Fruit fly (Drosophila melanogaster) whole organism, embryonic: ENCODE measurements around the gene Set2.
A peak's percentile ranks its signal among the peaks of the same experiment; 100 is the strongest.

Source experiments
- Aef1 ChIP-seq: fragments of 200-800 bp; sonication (Bioruptor generic); IDR thresholded peaks from 3 replicates; pipeline ENCODE4 v1.3.6; 2022; ENCODE audit warnings: missing biosample characterization, missing genetic modification characterization
- Atf3 ChIP-seq: fragments of 200-800 bp; sonication (Bioruptor generic); optimal IDR thresholded peaks from 3 replicates; lab custom pipeline; 2016; ENCODE audit warnings: missing biosample characterization, missing genetic modification characterization
- CG10267 ChIP-seq: fragments of 200-800 bp; sonication (Bioruptor generic); optimal IDR thresholded peaks from 2 replicates; lab custom pipeline; 2018; ENCODE audit warnings: missing biosample characterization, mild to moderate bottlenecking, missing genetic modification characterization, moderate library complexity
- CG10979 ChIP-seq: fragments of 200-800 bp; sonication (Bioruptor generic); optimal IDR thresholded peaks from 2 replicates; lab custom pipeline; 2018; ENCODE audit warnings: missing biosample characterization, mild to moderate bottlenecking, missing genetic modification characterization, moderate library complexity
- CG11504 ChIP-seq: fragments of 200-800 bp; sonication (Bioruptor generic); optimal IDR thresholded peaks from 3 replicates; lab custom pipeline; 2019; ENCODE audit warnings: missing biosample characterization, mild to moderate bottlenecking, missing genetic modification characterization, moderate library complexity
- CG12219 ChIP-seq: fragments of 200-800 bp; sonication (Bioruptor generic); optimal IDR thresholded peaks from 3 replicates; lab custom pipeline; 2018; ENCODE audit warnings: missing biosample characterization, mild to moderate bottlenecking, missing genetic modification characterization
- CG12391 ChIP-seq: fragments of 200-800 bp; sonication (Bioruptor generic); optimal IDR thresholded peaks from 3 replicates; lab custom pipeline; 2018; ENCODE audit warnings: missing biosample characterization, mild to moderate bottlenecking, missing genetic modification characterization, moderate library complexity
- CG14050 ChIP-seq: fragments of 200-800 bp; sonication (Bioruptor generic); IDR thresholded peaks from 3 replicates; pipeline ENCODE4 v1.3.6; 2022; ENCODE audit warnings: missing biosample characterization, missing genetic modification characterization
- CG15696 ChIP-seq: fragments of 200-800 bp; sonication (Bioruptor generic); optimal IDR thresholded peaks from 2 replicates; lab custom pipeline; 2019; ENCODE audit warnings: missing biosample characterization, mild to moderate bottlenecking, missing genetic modification characterization, moderate library complexity
- CG1602 ChIP-seq: fragments of 200-800 bp; sonication (Bioruptor generic); optimal IDR thresholded peaks from 3 replicates; lab custom pipeline; 2016; ENCODE audit warnings: missing biosample characterization, missing genetic modification characterization
- CG16813 ChIP-seq: fragments of 200-800 bp; sonication (Bioruptor generic); IDR thresholded peaks from 3 replicates; pipeline ENCODE4 v1.3.6; 2022; ENCODE audit warnings: missing biosample characterization, missing genetic modification characterization; ENCODE audit not compliant: partially characterized antibody
- CG2116 ChIP-seq: fragments of 200-800 bp; sonication (Bioruptor generic); optimal IDR thresholded peaks from 3 replicates; lab custom pipeline; 2018; ENCODE audit warnings: missing biosample characterization, mild to moderate bottlenecking, missing genetic modification characterization
- CG30431 ChIP-seq: fragments of 200-800 bp; sonication (Bioruptor generic); optimal IDR thresholded peaks from 2 replicates; lab custom pipeline; 2017; ENCODE audit warnings: missing biosample characterization, missing genetic modification characterization
- CG31441 ChIP-seq: fragments of 200-800 bp; sonication (Bioruptor generic); IDR thresholded peaks from 2 replicates; pipeline ENCODE4 v1.3.6; 2022; ENCODE audit warnings: missing biosample characterization, missing genetic modification characterization
- CG43689 ChIP-seq: fragments of 200-800 bp; sonication (Bioruptor generic); IDR thresholded peaks from 2 replicates; pipeline ENCODE4 v1.3.6; 2022; ENCODE audit warnings: missing biosample characterization, missing genetic modification characterization
- CG4820 ChIP-seq: fragments of 200-800 bp; sonication (Bioruptor generic); optimal IDR thresholded peaks from 3 replicates; lab custom pipeline; 2016; ENCODE audit warnings: missing biosample characterization, missing genetic modification characterization
- CG6272 ChIP-seq: fragments of 200-800 bp; sonication (Bioruptor generic); IDR thresholded peaks from 2 replicates; pipeline ENCODE4 v1.3.6; 2022; ENCODE audit warnings: missing biosample characterization, missing genetic modification characterization
- CG7839 ChIP-seq: fragments of 200-800 bp; sonication (Bioruptor generic); optimal IDR thresholded peaks from 3 replicates; lab custom pipeline; 2018; ENCODE audit warnings: missing biosample characterization, mild to moderate bottlenecking, missing genetic modification characterization, moderate library complexity
- CG8089 ChIP-seq: fragments of 200-800 bp; sonication (Bioruptor generic); optimal IDR thresholded peaks from 3 replicates; lab custom pipeline; 2016; ENCODE audit warnings: missing biosample characterization, missing genetic modification characterization
- CG9876 ChIP-seq: fragments of 200-800 bp; sonication (Bioruptor generic); optimal IDR thresholded peaks from 2 replicates; lab custom pipeline; 2016; ENCODE audit warnings: missing biosample characterization, missing genetic modification characterization
- CHES-1-like ChIP-seq: fragments of 200-800 bp; sonication (Bioruptor generic); optimal IDR thresholded peaks from 2 replicates; lab custom pipeline; 2016; ENCODE audit warnings: missing biosample characterization, missing genetic modification characterization
- D19A ChIP-seq: fragments of 200-800 bp; optimal IDR thresholded peaks from 3 replicates; lab custom pipeline; 2019; ENCODE audit warnings: missing biosample characterization, mild to moderate bottlenecking, missing genetic modification characterization, moderate library complexity
- Dek ChIP-seq: fragments of 200-800 bp; sonication (Bioruptor generic); optimal IDR thresholded peaks from 3 replicates; lab custom pipeline; 2019; ENCODE audit warnings: missing biosample characterization, mild to moderate bottlenecking, missing genetic modification characterization, moderate library complexity
- Dip3 ChIP-seq: fragments of 200-800 bp; sonication (Bioruptor generic); optimal IDR thresholded peaks from 3 replicates; lab custom pipeline; 2016; ENCODE audit warnings: missing biosample characterization, missing genetic modification characterization
- Doc2 ChIP-seq: fragments of 200-800 bp; sonication (Bioruptor generic); IDR thresholded peaks from 2 replicates; pipeline ENCODE4 v1.3.6; 2022; ENCODE audit warnings: missing biosample characterization, missing genetic modification characterization
- Fer1 ChIP-seq: fragments of 200-800 bp; sonication (Bioruptor generic); optimal IDR thresholded peaks from 2 replicates; lab custom pipeline; 2017; ENCODE audit warnings: missing biosample characterization, mild to moderate bottlenecking, missing genetic modification characterization
- Hmx ChIP-seq: fragments of 200-800 bp; sonication (Bioruptor generic); optimal IDR thresholded peaks from 2 replicates; lab custom pipeline; 2016; ENCODE audit warnings: missing biosample characterization, missing genetic modification characterization
- Jarid2 ChIP-seq: fragments of 200-800 bp; sonication (Bioruptor generic); optimal IDR thresholded peaks from 3 replicates; lab custom pipeline; 2017; ENCODE audit warnings: mild to moderate bottlenecking, missing biosample characterization, missing genetic modification reagents, missing genetic modification characterization
- NC2α ChIP-seq: fragments of 200-800 bp; sonication (Bioruptor generic); optimal IDR thresholded peaks from 2 replicates; lab custom pipeline; 2016; ENCODE audit warnings: missing biosample characterization, missing genetic modification characterization
- NFAT ChIP-seq: fragments of 200-800 bp; sonication (Bioruptor generic); IDR thresholded peaks from 2 replicates; pipeline ENCODE4 v1.3.6; 2022; ENCODE audit warnings: missing biosample characterization, missing genetic modification characterization
- Oaz ChIP-seq: fragments of 200-800 bp; sonication (Bioruptor generic); IDR thresholded peaks from 2 replicates; pipeline ENCODE4 v1.3.6; 2022; ENCODE audit warnings: missing biosample characterization, missing genetic modification characterization
- Ssrp ChIP-seq: fragments of 200-800 bp; sonication (Bioruptor generic); optimal IDR thresholded peaks from 2 replicates; lab custom pipeline; 2018; ENCODE audit warnings: missing biosample characterization, mild to moderate bottlenecking, missing genetic modification characterization, moderate library complexity
- Vsx1 ChIP-seq: fragments of 200-800 bp; sonication (Bioruptor generic); optimal IDR thresholded peaks from 2 replicates; lab custom pipeline; 2017; ENCODE audit warnings: missing biosample characterization, mild to moderate bottlenecking, missing genetic modification characterization, missing genetic modification reagents
- Xrp1 ChIP-seq: fragments of 200-800 bp; sonication (Bioruptor generic); IDR thresholded peaks from 2 replicates; pipeline ENCODE4 v1.3.6; 2022; ENCODE audit warnings: missing biosample characterization, missing genetic modification characterization
- YL-1 ChIP-seq: fragments of 200-800 bp; sonication (Bioruptor generic); optimal IDR thresholded peaks from 3 replicates; lab custom pipeline; 2017; ENCODE audit warnings: missing biosample characterization, mild to moderate bottlenecking, missing genetic modification characterization
- ara ChIP-seq: fragments of 200-800 bp; sonication (Bioruptor generic); IDR thresholded peaks from 2 replicates; pipeline ENCODE4 v1.3.6; 2022; ENCODE audit warnings: missing biosample characterization, missing genetic modification characterization
- ash1 ChIP-seq: fragments of 200-800 bp; sonication (Bioruptor generic); optimal IDR thresholded peaks from 2 replicates; lab custom pipeline; 2018; ENCODE audit warnings: missing biosample characterization, mild to moderate bottlenecking, missing genetic modification characterization
- ci ChIP-seq: fragments of 200-800 bp; sonication (Bioruptor generic); IDR thresholded peaks from 3 replicates; pipeline ENCODE4 v1.3.6; 2022; ENCODE audit warnings: missing biosample characterization, missing genetic modification characterization
- fd3F ChIP-seq: fragments of 200-800 bp; sonication (Bioruptor generic); optimal IDR thresholded peaks from 2 replicates; lab custom pipeline; 2018; ENCODE audit warnings: missing biosample characterization, mild to moderate bottlenecking, missing genetic modification characterization, moderate library complexity
- ham ChIP-seq: fragments of 200-800 bp; sonication (Bioruptor generic); IDR thresholded peaks from 2 replicates; pipeline ENCODE4 v1.3.6; 2022; ENCODE audit warnings: missing biosample characterization, missing genetic modification characterization
- ind ChIP-seq: fragments of 200-800 bp; sonication (Bioruptor generic); optimal IDR thresholded peaks from 3 replicates; lab custom pipeline; 2016; ENCODE audit warnings: missing biosample characterization, missing genetic modification characterization
- luna ChIP-seq: fragments of 200-800 bp; sonication (Bioruptor generic); optimal IDR thresholded peaks from 2 replicates; lab custom pipeline; 2016; ENCODE audit warnings: missing biosample characterization, missing genetic modification characterization
- nmo ChIP-seq: fragments of 200-800 bp; sonication (Bioruptor generic); optimal IDR thresholded peaks from 2 replicates; lab custom pipeline; 2018; ENCODE audit warnings: missing biosample characterization, mild to moderate bottlenecking, missing genetic modification characterization, moderate library complexity
- oc ChIP-seq: fragments of 200-800 bp; sonication (Bioruptor generic); optimal IDR thresholded peaks from 2 replicates; lab custom pipeline; 2018; ENCODE audit warnings: missing biosample characterization, mild to moderate bottlenecking, missing genetic modification characterization, moderate library complexity
- scrt ChIP-seq: fragments of 200-800 bp; sonication (Bioruptor generic); optimal IDR thresholded peaks from 2 replicates; lab custom pipeline; 2018; ENCODE audit warnings: missing biosample characterization, mild to moderate bottlenecking, missing genetic modification characterization, moderate library complexity
- sob ChIP-seq: fragments of 200-800 bp; sonication (Bioruptor generic); IDR thresholded peaks from 2 replicates; pipeline ENCODE4 v1.3.6; 2022; ENCODE audit warnings: missing biosample characterization, missing genetic modification characterization
- trem ChIP-seq: fragments of 200-800 bp; optimal IDR thresholded peaks from 3 replicates; lab custom pipeline; 2019; ENCODE audit warnings: missing biosample characterization, mild to moderate bottlenecking, missing genetic modification characterization, moderate library complexity
- trh ChIP-seq: fragments of 200-800 bp; sonication (Bioruptor generic); optimal IDR thresholded peaks from 2 replicates; lab custom pipeline; 2016; ENCODE audit warnings: missing biosample characterization, missing genetic modification characterization
- zen2 ChIP-seq: fragments of 200-800 bp; sonication (Bioruptor generic); IDR thresholded peaks from 3 replicates; pipeline ENCODE4 v1.3.6; 2022; ENCODE audit warnings: missing biosample characterization, missing genetic modification characterization; ENCODE audit not compliant: partially characterized antibody

Gene Set2

DNA sequence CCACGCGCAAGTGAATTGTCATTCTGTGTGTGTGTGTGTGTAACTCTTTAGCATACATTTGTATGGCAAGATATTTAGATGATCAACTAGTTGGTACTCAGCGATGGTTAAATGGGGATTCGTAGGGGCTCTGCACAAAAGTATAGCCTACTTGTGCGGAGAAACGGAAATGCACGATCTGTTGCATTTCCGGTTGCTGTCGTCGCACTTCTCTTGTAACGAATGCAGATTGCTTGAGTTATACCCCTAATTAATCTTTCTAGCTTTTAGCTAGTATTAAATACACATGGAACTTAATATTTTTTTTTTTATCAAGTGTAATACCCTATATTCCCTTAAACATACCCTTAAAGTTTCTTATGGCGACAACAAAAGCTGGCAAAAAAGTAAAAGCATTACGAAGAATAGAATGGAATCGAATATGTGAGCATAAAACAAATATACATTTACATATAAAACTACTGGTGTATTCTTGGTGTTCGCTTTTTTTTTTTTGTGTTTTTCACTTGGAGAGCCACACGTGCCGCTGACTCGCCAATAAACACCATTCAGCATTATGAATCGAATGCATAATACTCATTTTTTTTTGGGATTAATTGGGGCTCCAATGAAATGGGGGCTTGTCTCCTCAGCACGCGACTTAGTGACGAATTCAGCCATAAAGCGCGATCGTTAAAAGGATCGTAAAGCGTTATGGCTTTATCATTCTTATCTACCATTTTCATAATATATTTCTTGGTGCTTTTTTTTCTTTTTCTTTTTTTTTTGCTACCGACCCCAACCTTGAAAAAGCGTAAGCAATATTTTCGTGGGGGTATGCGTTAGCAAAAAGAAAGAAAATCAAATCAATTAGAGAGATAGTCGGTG, 21.6 kb upstream of the Set2 start (continued):
- TF ChIP-seq CG9876 (GFP tag; lab: Kevin White, UChicago), result peak; percentile 37
- TF ChIP-seq CG12391 (tag; lab: Kevin White, UChicago), result peak; percentile 22
- TF ChIP-seq Vsx1, result no peak
- 0 out of 3 replicates have a peak, but pooled peaks have one; percentile 15 for TF ChIP-seq ci (GFP tag; lab: Robert Waterston, UW)
- TF ChIP-seq CG30431 (GFP tag; lab: Kevin White, UChicago), result no peak
- TF ChIP-seq D19A, result no peak
- TF ChIP-seq CG2116 (GFP tag; lab: Kevin White, UChicago), result peak; percentile 6
- TF ChIP-seq ara (GFP tag; lab: Robert Waterston, UW), result no peak
- TF ChIP-seq Hmx (GFP tag; lab: Kevin White, UChicago), result no peak
- TF ChIP-seq CG8089 (GFP tag; lab: Kevin White, UChicago), result no peak
- no peak for TF ChIP-seq CG1602 (GFP tag; lab: Kevin White, UChicago)
- no peak for TF ChIP-seq nmo (GFP tag; lab: Kevin White, UChicago)
- no peak for TF ChIP-seq sob (GFP tag; lab: Robert Waterston, UW)
- no peak for TF ChIP-seq CG43689
- no peak for TF ChIP-seq NC2α (GFP tag; lab: Kevin White, UChicago)
- TF ChIP-seq trem (tag; lab: Kevin White, UChicago), result no peak
- no peak for TF ChIP-seq trh (GFP tag; lab: Kevin White, UChicago)
- peak; percentile 22 for TF ChIP-seq CG11504 (tag; lab: Kevin White, UChicago)
- TF ChIP-seq CG7839 (tag; lab: Kevin White, UChicago), result peak; percentile 61
- 0 out of 2 replicates have a peak, but pooled peaks have one; percentile 42 for TF ChIP-seq ham (GFP tag; lab: Robert Waterston, UW)
- TF ChIP-seq CG14050 (GFP tag; lab: Robert Waterston, UW), result no peak; the same call in 2 of the 3 replicates
- TF ChIP-seq CG15696 (tag; lab: Kevin White, UChicago), result no peak
- peak; percentile 1 for TF ChIP-seq CG12219
- peak; percentile 56 for TF ChIP-seq scrt
- TF ChIP-seq ind (GFP tag; lab: Kevin White, UChicago), result peak; percentile 51
- no peak for TF ChIP-seq CG31441 (GFP tag; lab: Robert Waterston, UW)
- TF ChIP-seq zen2 (GFP tag; lab: Robert Waterston, UW), result no peak
- TF ChIP-seq Oaz, result no peak
- no peak for TF ChIP-seq Aef1 (GFP tag; lab: Robert Waterston, UW)
- peak; percentile 85 for TF ChIP-seq Dip3
- TF ChIP-seq CG6272 (GFP tag; lab: Robert Waterston, UW), result peak; percentile 8; the same call in 1 of the 2 replicates
- no peak for TF ChIP-seq CG16813 (GFP tag; lab: Robert Waterston, UW)
- TF ChIP-seq luna (GFP tag; lab: Kevin White, UChicago), result peak; percentile 37
- TF ChIP-seq CG10267 (tag; lab: Kevin White, UChicago), result no peak
- TF ChIP-seq Dek (tag; lab: Kevin White, UChicago), result peak; percentile 61
- no peak for TF ChIP-seq Jarid2 (GFP tag; lab: Kevin White, UChicago)
- no peak for TF ChIP-seq Doc2 (GFP tag; lab: Robert Waterston, UW)
- no peak for TF ChIP-seq fd3F (GFP tag; lab: Kevin White, UChicago)
- TF ChIP-seq CG4820 (GFP tag; lab: Kevin White, UChicago), result no peak
- TF ChIP-seq oc (tag; lab: Kevin White, UChicago), result no peak
- no peak for TF ChIP-seq Ssrp (tag; lab: Kevin White, UChicago)
- no peak for TF ChIP-seq ash1 (GFP tag; lab: Kevin White, UChicago)
- no peak for TF ChIP-seq Atf3 (GFP tag; lab: Kevin White, UChicago)
- TF ChIP-seq Xrp1, result no peak
- TF ChIP-seq Fer1 (GFP tag; lab: Kevin White, UChicago), result peak; percentile 11
- TF ChIP-seq NFAT (GFP tag; lab: Robert Waterston, UW), result 0 out of 2 replicates have a peak, but pooled peaks have one; percentile 33
- no peak for TF ChIP-seq CG10979
- TF ChIP-seq CHES-1-like (GFP tag; lab: Kevin White, UChicago), result peak; percentile 61
- TF ChIP-seq YL-1 (GFP tag; lab: Kevin White, UChicago), result no peak
